Fruit fly (Drosophila melanogaster) whole organism, wandering third instar larva: ENCODE data around the gene mthl15.

Experiments
- Sp1 ChIP-seq: fragments of 200-800 bp; sonication (Bioruptor generic); optimal IDR thresholded peaks from 3 replicates; lab custom pipeline; 2019; ENCODE audit warnings: missing biosample characterization, mild to moderate bottlenecking, missing genetic modification characterization, moderate library complexity
- Vsx2 ChIP-seq: fragments of 200-300, 225-300 bp; sonication (Bioruptor generic); optimal IDR thresholded peaks from 2 replicates; lab custom pipeline; 2018; ENCODE audit warnings: missing biosample characterization, missing genetic modification characterization; ENCODE audit not compliant: partially characterized antibody
- br ChIP-seq: fragments of 200-800 bp; sonication (Bioruptor generic); optimal IDR thresholded peaks from 2 replicates; lab custom pipeline; 2016; ENCODE audit warnings: missing biosample characterization, missing genetic modification characterization
- brk ChIP-seq: fragments of 200-800 bp; sonication (Bioruptor generic); optimal IDR thresholded peaks from 2 replicates; lab custom pipeline; 2016; ENCODE audit warnings: missing biosample characterization, mild to moderate bottlenecking, missing genetic modification characterization
- foxo ChIP-seq, 2 experiments: fragments of 200-800 bp; sonication (Bioruptor generic); optimal IDR thresholded peaks; 2 replicates in 1 of 2; 3 replicates in 1 of 2; lab custom pipeline; 2016 to 2017; ENCODE audit warnings: missing biosample characterization in 2 of 2, missing genetic modification characterization in 2 of 2
- jim ChIP-seq: fragments of 175-275, 200-325 bp; sonication (Bioruptor generic); optimal IDR thresholded peaks from 2 replicates; lab custom pipeline; 2016; ENCODE audit warnings: missing biosample characterization, mild to moderate bottlenecking, missing genetic modification characterization
- lola ChIP-seq: fragments of >200 bp; optimal IDR thresholded peaks from 2 replicates; lab custom pipeline; 2017; ENCODE audit warnings: missing biosample characterization, missing genetic modification characterization
- pan ChIP-seq: fragments of >200 bp; optimal IDR thresholded peaks from 2 replicates; lab custom pipeline; 2017
- psq ChIP-seq: fragments of 200-800 bp; sonication (Bioruptor generic); optimal IDR thresholded peaks from 3 replicates; lab custom pipeline; 2017; ENCODE audit warnings: missing biosample characterization, mild to moderate bottlenecking, missing genetic modification characterization, moderate library complexity
- rgr ChIP-seq: fragments of 200-800 bp; sonication (Bioruptor generic); optimal IDR thresholded peaks from 3 replicates; lab custom pipeline; 2016; ENCODE audit warnings: missing biosample characterization, mild to moderate bottlenecking, missing genetic modification characterization
- usp ChIP-seq: fragments of >200 bp; optimal IDR thresholded peaks from 2 replicates; lab custom pipeline; 2017; ENCODE audit warnings: missing biosample characterization, missing genetic modification characterization

dm6 chr2L:10232827-10233226 lies 5.3 kb downstream of the mthl15 start:
- TF ChIP-seq pan (no peak), psq (GFP tag; lab: Kevin White, UChicago) (no peak), lola (GFP tag; lab: Kevin White, UChicago) (no peak), rgr (no peak), Sp1 (GFP tag; lab: Kevin White, UChicago) (no peak), usp (GFP tag; lab: Kevin White, UChicago) (no peak), jim (no peak), foxo (GFP tag; optimal IDR thresholded peaks at IDR 0.05; lab: Kevin White, UChicago) (no peak), Vsx2 (no peak), brk (GFP tag; lab: Kevin White, UChicago) (no peak), br (GFP tag; lab: Kevin White, UChicago) (no peak)
